Worm (Caenorhabditis elegans): ENCODE data around the gene lips-13.

Gene lips-13

ce11 chrII:1132750-1133149 lies 14.9 kb upstream of the lips-13 start:
- TF ChIP-seq ceh-13 (GFP tag; optimal IDR thresholded peaks at IDR 0.05) (no peak), B0310.2 (tag; optimal IDR thresholded peaks at IDR 0.05) (no peak), scrt-1 (GFP tag; IDR thresholded peaks at IDR 0.05) (no peak), ceh-36 (tag; optimal IDR thresholded peaks at IDR 0.05) (no peak), ama-1 (optimal IDR thresholded peaks at IDR 0.05) (no peak), aly-1 (tag; optimal IDR thresholded peaks at IDR 0.05) (no peak), hmg-4 (GFP tag; optimal IDR thresholded peaks at IDR 0.05) (no peak), hmbx-1 (tag; optimal IDR thresholded peaks at IDR 0.05) (no peak), flt-1 (GFP tag; IDR thresholded peaks at IDR 0.05) (no peak), ets-7 (tag; optimal IDR thresholded peaks at IDR 0.05) (no peak), hnd-1 (tag; optimal IDR thresholded peaks at IDR 0.05) (no peak), pes-1 (GFP tag; IDR thresholded peaks at IDR 0.05) (no peak), F13C5.2 (tag; optimal IDR thresholded peaks at IDR 0.05) (no peak), tbx-37 (GFP tag; conservative IDR thresholded peaks at IDR 0.05) (no peak), sea-1 (GFP tag; conservative IDR thresholded peaks at IDR 0.05) (no peak), tra-4 (tag; optimal IDR thresholded peaks at IDR 0.05) (no peak), tbx-11 (GFP tag; IDR thresholded peaks at IDR 0.05) (no peak)

DNA sequence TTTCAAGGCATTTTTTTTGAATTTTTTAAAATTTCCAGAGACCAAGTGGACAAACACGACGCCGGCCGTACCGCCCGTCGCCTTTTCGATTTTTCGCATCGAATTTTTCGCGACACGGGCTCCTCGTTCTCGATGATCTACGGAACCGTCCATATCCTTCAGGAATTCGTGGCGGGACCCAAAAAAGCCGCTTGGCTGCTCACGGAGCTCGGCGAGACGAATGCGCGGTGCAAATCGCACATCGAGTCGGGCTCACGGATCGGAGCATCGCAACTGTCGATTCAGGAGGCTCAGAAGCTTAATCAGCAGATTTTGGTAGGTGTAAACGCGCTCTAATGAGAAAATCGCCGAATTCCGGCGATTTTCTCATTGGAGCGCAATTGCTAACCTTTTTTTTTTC lies 14.0 kb upstream of the lips-13 start:
- TF ChIP-seq scrt-1 (GFP tag; IDR thresholded peaks at IDR 0.05) (no peak), pes-1 (GFP tag; IDR thresholded peaks at IDR 0.05) (no peak), hnd-1 (tag; optimal IDR thresholded peaks at IDR 0.05) (no peak), ceh-36 (tag; optimal IDR thresholded peaks at IDR 0.05) (no peak), flt-1 (GFP tag; IDR thresholded peaks at IDR 0.05) (no peak), hmbx-1 (tag; optimal IDR thresholded peaks at IDR 0.05) (no peak), F13C5.2 (tag; optimal IDR thresholded peaks at IDR 0.05) (no peak), ets-7 (tag; optimal IDR thresholded peaks at IDR 0.05) (no peak), hmg-4 (GFP tag; optimal IDR thresholded peaks at IDR 0.05) (no peak), tbx-11 (GFP tag; IDR thresholded peaks at IDR 0.05) (no peak), sea-1 (GFP tag; conservative IDR thresholded peaks at IDR 0.05) (no peak)

DNA sequence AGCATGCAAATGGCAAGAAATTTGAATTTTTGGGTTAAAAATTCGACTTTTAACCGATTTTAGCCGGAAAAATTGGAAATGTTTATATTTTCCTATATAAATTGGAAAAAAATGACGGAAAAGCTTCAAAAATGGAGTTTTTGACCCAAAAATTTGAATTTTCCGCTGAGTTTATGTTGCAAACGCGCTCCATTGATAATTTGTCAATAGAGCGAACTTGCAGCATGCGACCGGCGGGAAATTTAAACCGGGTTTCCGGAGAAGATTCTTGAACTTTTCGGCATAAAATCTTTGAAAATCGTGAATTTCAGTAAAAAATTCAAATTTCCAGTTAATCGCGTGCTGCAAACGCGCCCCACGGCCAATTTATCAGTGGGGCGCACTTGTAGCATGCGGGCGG lies 13.5 kb upstream of the lips-13 start:
- no peak for TF ChIP-seq hnd-1 (tag; optimal IDR thresholded peaks at IDR 0.05)
- TF ChIP-seq tra-4 (tag; optimal IDR thresholded peaks at IDR 0.05), result no peak
- TF ChIP-seq aly-1 (tag; optimal IDR thresholded peaks at IDR 0.05), result no peak
- TF ChIP-seq ets-7 (tag; optimal IDR thresholded peaks at IDR 0.05), result no peak
- TF ChIP-seq tbx-11 (GFP tag; IDR thresholded peaks at IDR 0.05), result no peak
- no peak for TF ChIP-seq B0310.2 (tag; optimal IDR thresholded peaks at IDR 0.05)
- TF ChIP-seq tbx-37 (GFP tag; conservative IDR thresholded peaks at IDR 0.05), result no peak
- no peak for TF ChIP-seq ceh-36 (tag; optimal IDR thresholded peaks at IDR 0.05)
- TF ChIP-seq sea-1 (GFP tag; conservative IDR thresholded peaks at IDR 0.05), result no peak
- no peak for TF ChIP-seq ama-1 (optimal IDR thresholded peaks at IDR 0.05)

DNA sequence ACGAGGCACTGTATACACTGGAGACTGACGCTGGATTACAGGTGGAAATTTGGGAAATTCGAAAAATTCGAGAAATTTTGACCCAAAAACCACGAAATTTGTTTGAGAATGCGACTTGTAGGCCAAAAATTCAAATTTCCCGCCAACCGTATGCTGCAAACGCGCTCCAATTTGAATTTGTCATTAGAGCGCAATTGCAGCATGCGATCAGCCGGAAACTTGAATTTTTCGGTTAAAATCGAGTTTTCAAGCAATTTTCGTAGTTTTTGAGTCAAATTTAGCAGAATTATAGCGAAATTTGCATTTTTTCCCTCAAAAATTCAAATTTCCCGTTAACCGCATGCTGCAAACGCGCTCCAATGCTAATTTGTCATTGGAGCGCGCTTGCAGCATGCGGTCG lies 12.4 kb upstream of the lips-13 start:
- TF ChIP-seq flt-1 (GFP tag; IDR thresholded peaks at IDR 0.05) (no peak), tra-4 (tag; optimal IDR thresholded peaks at IDR 0.05) (no peak), tbx-11 (GFP tag; IDR thresholded peaks at IDR 0.05) (no peak), ceh-36 (tag; optimal IDR thresholded peaks at IDR 0.05) (no peak), pes-1 (GFP tag; IDR thresholded peaks at IDR 0.05) (no peak), ama-1 (optimal IDR thresholded peaks at IDR 0.05) (no peak), aly-1 (tag; optimal IDR thresholded peaks at IDR 0.05) (no peak), sea-1 (GFP tag; conservative IDR thresholded peaks at IDR 0.05) (no peak), hmg-4 (GFP tag; optimal IDR thresholded peaks at IDR 0.05) (no peak), hnd-1 (tag; optimal IDR thresholded peaks at IDR 0.05) (no peak)

DNA sequence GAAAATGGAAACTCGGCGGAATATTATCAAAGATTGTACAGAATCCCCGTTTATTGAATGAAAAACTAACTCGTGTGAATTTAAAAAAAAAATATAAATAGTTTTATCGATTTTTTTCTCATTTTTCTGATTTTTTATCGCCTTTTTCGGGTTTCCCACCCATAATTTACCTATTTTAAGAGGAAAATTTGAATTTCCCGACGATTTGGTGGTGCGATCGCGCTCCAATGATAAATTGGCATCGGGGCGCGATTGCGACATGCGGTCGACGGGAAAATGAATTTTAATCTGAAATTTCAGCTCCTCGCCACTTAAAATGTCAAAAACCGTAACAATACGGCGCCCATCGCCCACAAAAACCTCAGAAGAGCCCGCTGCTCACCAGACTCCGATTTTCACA lies 9.8 kb upstream of the lips-13 start, which contains the start of gene taf-6.1:
TSS of gene taf-6.1 (plus strand) at position 301 of the 400 bp plus-strand sequence.
- TF ChIP-seq tbx-37 (GFP tag; conservative IDR thresholded peaks at IDR 0.05) (no peak), ets-7 (tag; optimal IDR thresholded peaks at IDR 0.05) (no peak)

- TF ChIP-seq aly-1 (tag; optimal IDR thresholded peaks at IDR 0.05), result no peak
- no peak for TF ChIP-seq hmg-4 (GFP tag; optimal IDR thresholded peaks at IDR 0.05)
- no peak for TF ChIP-seq tra-4 (tag; optimal IDR thresholded peaks at IDR 0.05)
- TF ChIP-seq sea-1 (GFP tag; conservative IDR thresholded peaks at IDR 0.05), result no peak
- TF ChIP-seq hmbx-1 (tag; optimal IDR thresholded peaks at IDR 0.05), result no peak
- no peak for TF ChIP-seq pes-1 (GFP tag; IDR thresholded peaks at IDR 0.05)
- no peak for TF ChIP-seq B0310.2 (tag; optimal IDR thresholded peaks at IDR 0.05)
- TF ChIP-seq ceh-13 (GFP tag; optimal IDR thresholded peaks at IDR 0.05), result no peak
- TF ChIP-seq tbx-37 (GFP tag; conservative IDR thresholded peaks at IDR 0.05), result no peak
- TF ChIP-seq F13C5.2 (tag; optimal IDR thresholded peaks at IDR 0.05), result no peak
- TF ChIP-seq ama-1 (optimal IDR thresholded peaks at IDR 0.05), result no peak
- TF ChIP-seq flt-1 (GFP tag; IDR thresholded peaks at IDR 0.05), result no peak
- no peak for TF ChIP-seq tbx-11 (GFP tag; IDR thresholded peaks at IDR 0.05)
- TF ChIP-seq ceh-36 (tag; optimal IDR thresholded peaks at IDR 0.05), result no peak
- TF ChIP-seq hnd-1 (tag; optimal IDR thresholded peaks at IDR 0.05), result no peak
- TF ChIP-seq ets-7 (tag; optimal IDR thresholded peaks at IDR 0.05), result no peak
- no peak for TF ChIP-seq scrt-1 (GFP tag; IDR thresholded peaks at IDR 0.05)
These were observed 8.6 kb upstream of the lips-13 start for ce11 chrII:1126472-1126871.

DNA sequence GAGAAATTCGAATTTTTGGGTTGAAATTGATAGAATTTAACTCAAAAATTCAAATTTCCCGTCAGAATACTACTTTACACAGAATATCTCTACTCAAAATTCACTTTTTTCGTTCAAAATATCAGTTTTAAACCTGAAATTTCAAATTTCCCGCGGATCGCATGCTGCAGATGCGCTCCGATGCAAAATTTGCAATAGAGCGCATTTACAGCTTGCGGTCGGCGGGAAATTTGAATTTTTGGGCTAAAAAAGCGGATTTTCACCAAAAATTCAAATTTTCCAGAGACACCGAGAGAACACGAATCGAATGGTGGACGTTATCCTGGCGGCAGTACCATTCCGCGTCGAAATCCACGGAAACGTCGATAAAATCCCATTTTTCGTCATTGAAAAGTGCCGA lies 6.9 kb upstream of the lips-13 start:
- no peak for TF ChIP-seq aly-1 (tag; optimal IDR thresholded peaks at IDR 0.05)
- TF ChIP-seq sea-1 (GFP tag; conservative IDR thresholded peaks at IDR 0.05), result no peak

ce11 chrII:1123208-1123607 lies 5.4 kb upstream of the lips-13 start, which contains the start of the genes sut-1 and eri-3:
Gene sut-1 (minus strand): TSS chrII:1123265.
Gene eri-3 (plus strand): TSS chrII:1123534.
- TF ChIP-seq hmg-4 (GFP tag; optimal IDR thresholded peaks at IDR 0.05) (no peak), tbx-37 (GFP tag; conservative IDR thresholded peaks at IDR 0.05) (no peak), hnd-1 (tag; optimal IDR thresholded peaks at IDR 0.05) (no peak), F13C5.2 (tag; optimal IDR thresholded peaks at IDR 0.05) (no peak), ama-1 (optimal IDR thresholded peaks at IDR 0.05) (no peak), ets-7 (tag; optimal IDR thresholded peaks at IDR 0.05) (no peak), ceh-13 (GFP tag; optimal IDR thresholded peaks at IDR 0.05) (no peak), flt-1 (GFP tag; IDR thresholded peaks at IDR 0.05) (no peak), sea-1 (GFP tag; conservative IDR thresholded peaks at IDR 0.05) (no peak), ceh-36 (tag; optimal IDR thresholded peaks at IDR 0.05) (no peak), B0310.2 (tag; optimal IDR thresholded peaks at IDR 0.05) (no peak), pes-1 (GFP tag; IDR thresholded peaks at IDR 0.05) (no peak), tra-4 (tag; optimal IDR thresholded peaks at IDR 0.05) (no peak), tbx-11 (GFP tag; IDR thresholded peaks at IDR 0.05) (no peak), hmbx-1 (tag; optimal IDR thresholded peaks at IDR 0.05) (no peak), aly-1 (tag; optimal IDR thresholded peaks at IDR 0.05) (no peak), scrt-1 (GFP tag; IDR thresholded peaks at IDR 0.05) (no peak)

All from whole organism, early embryonic.